Worm (Caenorhabditis elegans): Measurements from ENCODE around the gene F35C11.3.

DNA sequence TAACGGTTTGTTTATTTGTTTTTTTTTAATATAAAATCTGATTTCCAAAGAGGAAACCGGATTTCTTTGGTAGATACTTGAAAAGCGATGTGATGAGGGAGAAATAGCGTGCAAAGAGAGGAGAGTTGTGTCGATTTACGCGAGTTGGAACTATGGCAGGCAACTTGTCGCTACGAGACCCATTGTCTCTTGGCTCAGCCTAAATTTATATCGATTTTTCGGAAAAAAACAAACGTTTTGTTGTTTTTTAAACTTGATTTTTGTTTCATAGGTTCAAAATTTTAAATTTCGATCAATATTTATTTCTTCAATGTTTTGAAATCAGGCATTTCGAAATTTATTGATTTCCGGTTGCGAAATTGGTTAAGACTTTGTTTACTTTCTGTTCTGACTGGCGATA, 30.1 kb upstream of the F35C11.3 start, which contains the start of gene M110.3:
- TF ChIP-seq hlh-8 (tag; optimal IDR thresholded peaks at IDR 0.05) (no peak), hlh-30 (tag; optimal IDR thresholded peaks at IDR 0.05; ENCODE audit: insufficient read depth) (no peak), hlh-13 (GFP tag; optimal IDR thresholded peaks at IDR 0.05) (no peak), unc-42 (tag; optimal IDR thresholded peaks at IDR 0.05) (peak; percentile 37), nhr-11 (tag; optimal IDR thresholded peaks at IDR 0.05) (no peak), madf-2 (tag; optimal IDR thresholded peaks at IDR 0.05) (no peak), tbx-2 (tag; optimal IDR thresholded peaks at IDR 0.05) (no peak), T23F11.4 (GFP tag; optimal IDR thresholded peaks at IDR 0.05) (no peak), lim-6 (tag; optimal IDR thresholded peaks at IDR 0.05) (no peak), ztf-16 (tag; optimal IDR thresholded peaks at IDR 0.05) (no peak), pqm-1 (tag; optimal IDR thresholded peaks at IDR 0.05) (no peak)

All from whole organism, late embryonic.